Fruit fly (Drosophila melanogaster) whole organism, embryonic: Measurements from ENCODE around the gene CG14971.

Experiments
- Atf6 ChIP-seq: fragments of 200-800 bp; sonication (Bioruptor generic); IDR thresholded peaks from 2 replicates; pipeline ENCODE4 v1.3.6; 2022; ENCODE audit warnings: missing biosample characterization, missing genetic modification characterization
- Bdp1 ChIP-seq: fragments of 200-800 bp; sonication (Bioruptor generic); optimal IDR thresholded peaks from 3 replicates; lab custom pipeline; 2016; ENCODE audit warnings: missing biosample characterization, missing genetic modification characterization
- CG10147 ChIP-seq: fragments of 200-800 bp; sonication (Bioruptor generic); optimal IDR thresholded peaks from 2 replicates; lab custom pipeline; 2019; ENCODE audit warnings: missing biosample characterization, mild to moderate bottlenecking, missing genetic modification characterization, moderate library complexity
- CG10462 ChIP-seq: fragments of 200-800 bp; sonication (Bioruptor generic); optimal IDR thresholded peaks from 2 replicates; lab custom pipeline; 2016; ENCODE audit warnings: missing biosample characterization, missing genetic modification characterization
- CG10543 ChIP-seq: fragments of 200-800 bp; sonication (Bioruptor generic); optimal IDR thresholded peaks from 3 replicates; lab custom pipeline; 2017; ENCODE audit warnings: missing biosample characterization, mild to moderate bottlenecking, missing genetic modification characterization, moderate library complexity
- CG10979 ChIP-seq: fragments of 200-800 bp; sonication (Bioruptor generic); optimal IDR thresholded peaks from 2 replicates; lab custom pipeline; 2018; ENCODE audit warnings: missing biosample characterization, mild to moderate bottlenecking, missing genetic modification characterization, moderate library complexity
- CG12659 ChIP-seq: fragments of 200-800 bp; sonication (Bioruptor generic); optimal IDR thresholded peaks from 3 replicates; lab custom pipeline; 2017; ENCODE audit warnings: mild to moderate bottlenecking, missing biosample characterization, missing genetic modification reagents, missing genetic modification characterization
- CG12769 ChIP-seq: fragments of 200-800 bp; sonication (Bioruptor generic); optimal IDR thresholded peaks from 2 replicates; lab custom pipeline; 2019; ENCODE audit warnings: missing biosample characterization, mild to moderate bottlenecking, missing genetic modification characterization, moderate library complexity
- CG15269 ChIP-seq: fragments of 200-800 bp; sonication (Bioruptor generic); optimal IDR thresholded peaks from 2 replicates; lab custom pipeline; 2018; ENCODE audit warnings: missing biosample characterization, mild to moderate bottlenecking, missing genetic modification characterization, moderate library complexity
- CG15514 ChIP-seq: fragments of 200-800 bp; sonication (Bioruptor generic); optimal IDR thresholded peaks from 3 replicates; lab custom pipeline; 2017; ENCODE audit warnings: missing biosample characterization, missing genetic modification characterization, mild to moderate bottlenecking, moderate library complexity, missing genetic modification reagents
- CG1647 ChIP-seq: fragments of 200-800 bp; sonication (Bioruptor generic); optimal IDR thresholded peaks from 3 replicates; lab custom pipeline; 2016; ENCODE audit warnings: missing biosample characterization, missing genetic modification characterization
- CG17361 ChIP-seq: fragments of 200-800 bp; sonication (Bioruptor generic); IDR thresholded peaks from 3 replicates; pipeline ENCODE4 v1.3.6; 2022; ENCODE audit warnings: missing biosample characterization, missing genetic modification characterization
- CG1792 ChIP-seq: fragments of 200-800 bp; sonication (Bioruptor generic); optimal IDR thresholded peaks from 2 replicates; lab custom pipeline; 2016; ENCODE audit warnings: missing biosample characterization, missing genetic modification characterization
- CG18476 ChIP-seq: fragments of 200-800 bp; sonication (Bioruptor generic); optimal IDR thresholded peaks from 2 replicates; lab custom pipeline; 2016; ENCODE audit warnings: missing biosample characterization, mild to moderate bottlenecking, missing genetic modification characterization
- CG2129 ChIP-seq: fragments of 200-800 bp; sonication (Bioruptor generic); IDR thresholded peaks from 2 replicates; pipeline ENCODE4 v1.3.6; 2022; ENCODE audit warnings: missing biosample characterization, missing genetic modification characterization; ENCODE audit not compliant: partially characterized antibody
- CG2712 ChIP-seq: fragments of 200-800 bp; optimal IDR thresholded peaks from 3 replicates; lab custom pipeline; 2019; ENCODE audit warnings: missing biosample characterization, mild to moderate bottlenecking, missing genetic modification characterization, moderate library complexity
- CG2875 ChIP-seq: fragments of 200-800 bp; sonication (Bioruptor generic); optimal IDR thresholded peaks from 2 replicates; lab custom pipeline; 2017; ENCODE audit warnings: missing biosample characterization, mild to moderate bottlenecking, missing genetic modification characterization, missing genetic modification reagents
- CG32532 ChIP-seq: fragments of 200-800 bp; sonication (Bioruptor generic); IDR thresholded peaks from 2 replicates; pipeline ENCODE4 v1.3.6; 2022; ENCODE audit warnings: missing biosample characterization, missing genetic modification characterization
- CG32772 ChIP-seq: fragments of 200-800 bp; sonication (Bioruptor generic); IDR thresholded peaks from 2 replicates; pipeline ENCODE4 v1.3.6; 2022; ENCODE audit warnings: missing biosample characterization, missing genetic modification characterization
- CG5953 ChIP-seq: fragments of 200-800 bp; sonication (Bioruptor generic); IDR thresholded peaks from 2 replicates; pipeline ENCODE4 v1.3.6; 2022; ENCODE audit warnings: missing biosample characterization, missing genetic modification characterization
- CG6654 ChIP-seq: fragments of 200-800 bp; sonication (Bioruptor generic); optimal IDR thresholded peaks from 2 replicates; lab custom pipeline; 2017; ENCODE audit warnings: missing biosample characterization, mild to moderate bottlenecking, missing genetic modification characterization
- CG7357 ChIP-seq: fragments of 200-800 bp; sonication (Bioruptor generic); IDR thresholded peaks from 3 replicates; pipeline ENCODE4 v1.3.6; 2022; ENCODE audit warnings: missing biosample characterization, missing genetic modification characterization
- CG7987 ChIP-seq: fragments of 200-800 bp; sonication (Bioruptor generic); optimal IDR thresholded peaks from 2 replicates; lab custom pipeline; 2018; ENCODE audit warnings: missing biosample characterization, mild to moderate bottlenecking, missing genetic modification characterization, moderate library complexity
- CG8089 ChIP-seq: fragments of 200-800 bp; sonication (Bioruptor generic); optimal IDR thresholded peaks from 3 replicates; lab custom pipeline; 2016; ENCODE audit warnings: missing biosample characterization, missing genetic modification characterization
- CG8944 ChIP-seq: fragments of 200-800 bp; sonication (Bioruptor generic); optimal IDR thresholded peaks from 3 replicates; lab custom pipeline; 2016; ENCODE audit warnings: missing biosample characterization, missing genetic modification characterization
- CoRest ChIP-seq: fragments of 200-800 bp; sonication (Bioruptor generic); optimal IDR thresholded peaks from 3 replicates; lab custom pipeline; 2018; ENCODE audit warnings: missing biosample characterization, mild to moderate bottlenecking, missing genetic modification characterization, moderate library complexity
- Eip74EF ChIP-seq, 2 experiments: fragments of 200-800 bp in 1 of 2; fragments of >200 bp in 1 of 2; sonication (Bioruptor generic) in 1 of 2; optimal IDR thresholded peaks; 2 replicates each; lab custom pipeline; 2017 to 2019; ENCODE audit warnings: missing biosample characterization in 2 of 2, missing genetic modification characterization in 2 of 2, mild to moderate bottlenecking in 1 of 2, moderate library complexity in 1 of 2
- Ets65A ChIP-seq: fragments of 200-800 bp; sonication (Bioruptor generic); peaks from one replicate; lab custom pipeline; 2016; ENCODE audit warnings: missing biosample characterization, missing genetic modification characterization
- Fer3 ChIP-seq: fragments of 200-800 bp; sonication (Bioruptor generic); optimal IDR thresholded peaks from 2 replicates; lab custom pipeline; 2018; ENCODE audit warnings: missing biosample characterization, mild to moderate bottlenecking, missing genetic modification characterization, moderate library complexity
- Max ChIP-seq: fragments of 200-800 bp; sonication (Bioruptor generic); optimal IDR thresholded peaks from 2 replicates; lab custom pipeline; 2016; ENCODE audit warnings: missing biosample characterization, mild to moderate bottlenecking, missing genetic modification characterization
- NC2β ChIP-seq: fragments of 200-800 bp; sonication (Bioruptor generic); optimal IDR thresholded peaks from 2 replicates; lab custom pipeline; 2016; ENCODE audit warnings: missing biosample characterization, missing genetic modification characterization
- Nf-YB ChIP-seq: fragments of 200-800 bp; sonication (Bioruptor generic); optimal IDR thresholded peaks from 3 replicates; lab custom pipeline; 2019; ENCODE audit warnings: missing biosample characterization, mild to moderate bottlenecking, missing genetic modification characterization, moderate library complexity
- PHDP ChIP-seq: fragments of 200-800 bp; sonication (Bioruptor generic); optimal IDR thresholded peaks from 3 replicates; lab custom pipeline; 2018; ENCODE audit warnings: missing biosample characterization, mild to moderate bottlenecking, missing genetic modification characterization, moderate library complexity
- Xrp1 ChIP-seq: fragments of 200-800 bp; sonication (Bioruptor generic); IDR thresholded peaks from 2 replicates; pipeline ENCODE4 v1.3.6; 2022; ENCODE audit warnings: missing biosample characterization, missing genetic modification characterization
- ap ChIP-seq: fragments of 200-800 bp; sonication (Bioruptor generic); IDR thresholded peaks from 2 replicates; pipeline ENCODE4 v1.3.6; 2022; ENCODE audit warnings: missing biosample characterization, missing genetic modification characterization
- chm ChIP-seq: fragments of 200-800 bp; sonication (Bioruptor generic); IDR thresholded peaks from 2 replicates; pipeline ENCODE4 v1.3.6; 2022; ENCODE audit warnings: missing biosample characterization, missing genetic modification characterization
- ci ChIP-seq: fragments of 200-800 bp; sonication (Bioruptor generic); IDR thresholded peaks from 3 replicates; pipeline ENCODE4 v1.3.6; 2022; ENCODE audit warnings: missing biosample characterization, missing genetic modification characterization
- crol ChIP-seq: fragments of 200-800 bp; sonication (Bioruptor generic); IDR thresholded peaks from 2 replicates; pipeline ENCODE4 v1.3.6; 2022; ENCODE audit warnings: missing biosample characterization, missing genetic modification characterization
- disco-r ChIP-seq: fragments of 200-800 bp; sonication (Bioruptor generic); optimal IDR thresholded peaks from 2 replicates; lab custom pipeline; 2016; ENCODE audit warnings: missing biosample characterization, missing genetic modification characterization
- gt ChIP-seq: fragments of 200-800 bp; sonication (Bioruptor generic); IDR thresholded peaks from 2 replicates; pipeline ENCODE4 v1.3.6; 2022; ENCODE audit warnings: missing biosample characterization, missing genetic modification characterization
- kay ChIP-seq: fragments of 200-800 bp; sonication (Bioruptor generic); optimal IDR thresholded peaks from 2 replicates; lab custom pipeline; 2016; ENCODE audit warnings: missing biosample characterization, missing genetic modification characterization
- salm ChIP-seq: fragments of 200-800 bp; sonication (Bioruptor generic); optimal IDR thresholded peaks from 2 replicates; lab custom pipeline; 2018; ENCODE audit warnings: missing biosample characterization, mild to moderate bottlenecking, missing genetic modification characterization
- slbo ChIP-seq: fragments of 200-800 bp; sonication (Bioruptor generic); IDR thresholded peaks from 2 replicates; pipeline ENCODE4 v1.3.6; 2022; ENCODE audit warnings: missing biosample characterization, missing genetic modification characterization
- sqz ChIP-seq: fragments of 200-800 bp; sonication (Bioruptor generic); optimal IDR thresholded peaks from 3 replicates; lab custom pipeline; 2018; ENCODE audit warnings: missing biosample characterization, mild to moderate bottlenecking, missing genetic modification characterization
- tll ChIP-seq, 2 experiments: fragments of 200-800 bp in 1 of 2; fragments of >200 bp in 1 of 2; sonication (Bioruptor generic) in 1 of 2; optimal IDR thresholded peaks; 2 replicates each; lab custom pipeline; 2017 to 2019; ENCODE audit warnings: missing biosample characterization in 2 of 2, missing genetic modification characterization in 2 of 2, mild to moderate bottlenecking in 1 of 2, moderate library complexity in 1 of 2
- trem ChIP-seq: fragments of 200-800 bp; optimal IDR thresholded peaks from 3 replicates; lab custom pipeline; 2019; ENCODE audit warnings: missing biosample characterization, mild to moderate bottlenecking, missing genetic modification characterization, moderate library complexity
- twi ChIP-seq: fragments of 200-800 bp; optimal IDR thresholded peaks from 2 replicates; lab custom pipeline; 2019; ENCODE audit warnings: missing biosample characterization, mild to moderate bottlenecking, missing genetic modification characterization, moderate library complexity
- vvl ChIP-seq: fragments of 200-800 bp; sonication (Bioruptor generic); IDR thresholded peaks from 2 replicates; pipeline ENCODE4 v1.3.6; 2022; ENCODE audit warnings: missing biosample characterization, missing genetic modification characterization
- z ChIP-seq: fragments of 200-800 bp; sonication (Bioruptor generic); IDR thresholded peaks from 3 replicates; pipeline ENCODE4 v1.3.6; 2022; ENCODE audit warnings: missing biosample characterization, missing genetic modification characterization
- zen2 ChIP-seq: fragments of 200-800 bp; sonication (Bioruptor generic); IDR thresholded peaks from 3 replicates; pipeline ENCODE4 v1.3.6; 2022; ENCODE audit warnings: missing biosample characterization, missing genetic modification characterization; ENCODE audit not compliant: partially characterized antibody

Gene CG14971

dm6 chr3L:3438473-3438872 is 32.6 kb downstream of the CG14971 start (continued):
- TF ChIP-seq ap (GFP tag; lab: Robert Waterston, UW) (0 out of 2 replicates have a peak, but pooled peaks have one; percentile 14), salm (tag; lab: Kevin White, UChicago) (peak; percentile 54), CG15514 (GFP tag; lab: Kevin White, UChicago) (peak; percentile 47), ci (GFP tag; lab: Robert Waterston, UW) (peak; percentile 34; the same call in 1 of the 3 replicates), CG7987 (GFP tag; lab: Kevin White, UChicago) (no peak), Max (GFP tag; lab: Kevin White, UChicago) (peak; percentile 36), crol (GFP tag; lab: Robert Waterston, UW) (peak; percentile 15; the same call in 1 of the 2 replicates), trem (tag; lab: Kevin White, UChicago) (peak; percentile 72), CG32532 (GFP tag; lab: Robert Waterston, UW) (peak; percentile 32; the same call in 1 of the 2 replicates), CG2129 (GFP tag; lab: Robert Waterston, UW) (no peak), PHDP (tag; lab: Kevin White, UChicago) (peak; percentile 71), CG32772 (peak; percentile 38; the same call in 1 of the 2 replicates), CG7357 (GFP tag; lab: Robert Waterston, UW) (no peak), CG10462 (GFP tag; lab: Kevin White, UChicago) (peak; percentile 58), CG17361 (GFP tag; lab: Robert Waterston, UW) (peak; percentile 83), CG18476 (GFP tag; lab: Kevin White, UChicago) (peak; percentile 26), CG12659 (GFP tag; lab: Kevin White, UChicago) (peak; percentile 44), CG6654 (GFP tag; lab: Kevin White, UChicago) (peak; percentile 6), sqz (GFP tag; lab: Kevin White, UChicago) (peak; percentile 57), CG10147 (peak; percentile 37), twi (tag; lab: Kevin White, UChicago) (peak; percentile 12), zen2 (GFP tag; lab: Robert Waterston, UW) (no peak), chm (peak; percentile 48; the same call in 1 of the 2 replicates), vvl (peak; percentile 71; the same call in 1 of the 2 replicates), Bdp1 (peak; percentile 37), Fer3 (tag; lab: Kevin White, UChicago) (peak; percentile 54), CG1647 (peak; percentile 1), CG10543 (GFP tag; lab: Kevin White, UChicago) (no peak), slbo (peak; percentile 51), CG15269 (tag; lab: Kevin White, UChicago) (peak; percentile 63), disco-r (GFP tag; lab: Kevin White, UChicago) (no peak), CG12769 (tag; lab: Kevin White, UChicago) (no peak), CG5953 (GFP tag; lab: Robert Waterston, UW) (peak; percentile 35; the same call in 1 of the 2 replicates), CG2712 (tag; lab: Kevin White, UChicago) (peak; percentile 91), tll (GFP tag; optimal IDR thresholded peaks at IDR 0.05; lab: Kevin White, UChicago) (no peak), Atf6 (GFP tag; lab: Robert Waterston, UW) (peak; percentile 27; the same call in 1 of the 2 replicates), z (GFP tag; lab: Robert Waterston, UW) (no peak), Xrp1 (peak; percentile 88), CG8944 (GFP tag; lab: Kevin White, UChicago) (peak; percentile 38), Nf-YB (GFP tag; lab: Kevin White, UChicago) (peak; percentile 53), CG8089 (peak; percentile 41), Eip74EF (GFP tag; optimal IDR thresholded peaks at IDR 0.05; lab: Kevin White, UChicago) (peak in 1 of 2 experiments; percentile 55), kay (GFP tag; lab: Kevin White, UChicago) (peak; percentile 34), gt (GFP tag; lab: Robert Waterston, UW) (no peak), CG10979 (tag; lab: Kevin White, UChicago) (peak; percentile 87), CoRest (tag; lab: Kevin White, UChicago) (peak; percentile 72), CG1792 (GFP tag; lab: Kevin White, UChicago) (no peak), Ets65A (no peak), CG2875 (peak; percentile 46), NC2β (GFP tag; lab: Kevin White, UChicago) (peak; percentile 68)
